Worm (Caenorhabditis elegans): Measurements from ENCODE around the gene parg-1.

DNA sequence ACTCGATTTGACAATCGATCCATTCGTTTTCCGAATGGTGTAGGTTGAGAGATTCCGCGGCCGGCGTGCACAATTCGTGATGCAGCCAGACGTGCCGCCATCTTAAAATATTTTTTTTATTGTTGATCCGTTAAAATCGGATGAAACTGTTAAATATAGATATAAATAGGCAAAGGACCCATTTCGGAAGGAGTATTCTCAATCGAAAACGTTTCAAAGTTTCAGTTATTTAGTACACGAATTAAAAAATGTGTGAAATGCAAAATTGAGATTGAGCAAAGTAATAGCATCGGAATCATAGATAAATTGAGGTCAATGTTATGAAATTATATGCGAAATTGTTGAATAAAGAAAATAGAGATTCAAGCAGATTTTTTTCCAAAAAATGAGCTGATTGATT lies 6.1 kb upstream of the parg-1 start, which contains the start of gene mrps-33:
- TF ChIP-seq elt-3 (tag; optimal IDR thresholded peaks at IDR 0.05) (no peak), ama-1 (optimal IDR thresholded peaks at IDR 0.05) (no peak), lin-39 (tag; optimal IDR thresholded peaks at IDR 0.05) (no peak), ZK546.5 (tag; optimal IDR thresholded peaks at IDR 0.05) (no peak), lin-13 (GFP tag; optimal IDR thresholded peaks at IDR 0.05) (no peak), nhr-23 (tag; optimal IDR thresholded peaks at IDR 0.05) (no peak), snpc-4 (tag; optimal IDR thresholded peaks at IDR 0.05) (no peak), unc-62 (GFP tag; optimal IDR thresholded peaks at IDR 0.05) (no peak), nhr-25 (tag; optimal IDR thresholded peaks at IDR 0.05) (no peak), nhr-77 (tag; optimal IDR thresholded peaks at IDR 0.05) (no peak), fos-1 (tag; optimal IDR thresholded peaks at IDR 0.05) (no peak), ceh-82 (tag; optimal IDR thresholded peaks at IDR 0.05) (no peak), egl-27 (tag; optimal IDR thresholded peaks at IDR 0.05) (no peak), F13H6.1 (tag; optimal IDR thresholded peaks at IDR 0.05) (no peak)
